Worm (Caenorhabditis elegans) whole organism, L1 larva: ENCODE results near the gene H28G03.3.

Experiments used
- Y116A8C.19 ChIP-seq: sonication (generic microtip); optimal IDR thresholded peaks from 2 replicates; lab custom pipeline; 2016; ENCODE audit warnings: missing compliant biosample characterization, missing genetic modification characterization, borderline replicate concordance
- elt-2 ChIP-seq: sonication (generic microtip); optimal IDR thresholded peaks from 2 replicates; lab custom pipeline; 2016; ENCODE audit warnings: missing genetic modification characterization, mild to moderate bottlenecking, inconsistent platforms, missing compliant biosample characterization, missing genetic modification reagents
- fkh-10 ChIP-seq: sonication (generic microtip); optimal IDR thresholded peaks from 2 replicates; lab custom pipeline; 2017; ENCODE audit warnings: missing biosample characterization, missing genetic modification reagents, missing genetic modification characterization
- grh-1 ChIP-seq: fragments of 200-800 bp; sonication (Bioruptor generic); IDR thresholded peaks from 2 replicates; pipeline ENCODE4 v1.3.6; 2022; ENCODE audit warnings: missing genetic modification reagents, missing genetic modification characterization, missing compliant biosample characterization
- lin-35 ChIP-seq, 2 experiments: fragments of 150-350 bp; optimal IDR thresholded peaks; 2 replicates each; lab custom pipeline; 2014; ENCODE audit warnings: missing biosample characterization in 2 of 2, missing genetic modification characterization in 2 of 2, missing genetic modification reagents in 2 of 2
- lir-3 ChIP-seq: sonication (generic microtip); optimal IDR thresholded peaks from 2 replicates; lab custom pipeline; 2016; ENCODE audit warnings: mild to moderate bottlenecking, missing genetic modification characterization, moderate library complexity, missing compliant biosample characterization; ENCODE audit not compliant: poor library complexity
- lsy-2 ChIP-seq, 2 experiments: fragments of 150-350 bp; optimal IDR thresholded peaks; 2 replicates each; lab custom pipeline; 2014; ENCODE audit warnings: missing biosample characterization in 2 of 2, missing genetic modification characterization in 2 of 2
- nhr-77 ChIP-seq: fragments of 150-350 bp; optimal IDR thresholded peaks from 2 replicates; lab custom pipeline; 2014; ENCODE audit warnings: missing biosample characterization, missing genetic modification characterization
- rnt-1 ChIP-seq: sonication (generic microtip); optimal IDR thresholded peaks from 2 replicates; lab custom pipeline; 2016; ENCODE audit warnings: mild to moderate bottlenecking, missing genetic modification characterization, moderate library complexity, missing compliant biosample characterization
- snpc-4 ChIP-seq: fragments of 150-350 bp; optimal IDR thresholded peaks from 2 replicates; lab custom pipeline; 2014; ENCODE audit warnings: missing biosample characterization, missing genetic modification characterization
- unc-62 ChIP-seq: fragments of 150-350 bp; optimal IDR thresholded peaks from 2 replicates; lab custom pipeline; 2014; ENCODE audit warnings: missing biosample characterization, missing genetic modification reagents, missing genetic modification characterization
- xbp-1 ChIP-seq: sonication (generic microtip); optimal IDR thresholded peaks from 2 replicates; lab custom pipeline; 2016; ENCODE audit warnings: missing genetic modification characterization, missing compliant biosample characterization

ce11 chrX:5207819-5208218 is 18.3 kb downstream of the H28G03.3 start:
- TF ChIP-seq lsy-2 (tag; optimal IDR thresholded peaks at IDR 0.05; lab: Kevin White, UChicago) (peak in 1 of 2 experiments; percentile 2), xbp-1 (tag; lab: Kevin White, UChicago) (no peak), elt-2 (tag; lab: Kevin White, UChicago) (no peak), rnt-1 (no peak), lir-3 (tag; lab: Kevin White, UChicago) (no peak), fkh-10 (GFP tag; lab: Kevin White, UChicago) (no peak), unc-62 (no peak), grh-1 (no peak), nhr-77 (no peak), snpc-4 (tag; lab: Kevin White, UChicago) (no peak), Y116A8C.19 (tag; lab: Kevin White, UChicago) (no peak), lin-35 (GFP tag; optimal IDR thresholded peaks at IDR 0.05; lab: Kevin White, UChicago) (no peak)
